Fruit fly (Drosophila melanogaster): ENCODE results near the gene Pmi.

Pmi gene

DNA sequence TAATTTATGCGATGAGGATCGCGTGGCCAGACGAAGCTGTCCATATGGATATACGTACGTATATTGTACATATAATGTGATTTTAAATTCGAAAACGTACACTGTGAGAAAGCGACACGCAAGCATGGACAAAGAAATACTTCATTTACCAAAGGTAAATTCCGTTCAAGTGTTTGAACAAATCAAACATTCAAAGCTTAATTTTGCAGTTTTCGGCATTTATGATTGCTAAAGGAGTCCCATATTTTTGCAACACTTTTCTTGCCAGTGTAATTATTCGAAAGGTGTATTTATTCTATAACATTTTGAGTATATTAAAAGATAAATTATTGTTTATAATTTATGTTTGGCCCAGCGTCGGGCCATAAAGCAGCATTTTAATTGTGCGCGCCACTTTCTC lies 39.5 kb downstream of the Pmi start (continued):
- no peak for TF ChIP-seq CG11093 (GFP tag; IDR thresholded peaks at IDR 0.05)
- TF ChIP-seq hb (GFP tag; IDR thresholded peaks at IDR 0.05; ENCODE audit: partially characterized antibody): no peak
- no peak for TF ChIP-seq Nf-YB (GFP tag; optimal IDR thresholded peaks at IDR 0.05)
- TF ChIP-seq BtbVII (GFP tag; optimal IDR thresholded peaks at IDR 0.05): no peak
- no peak for TF ChIP-seq CG6765 (GFP tag; optimal IDR thresholded peaks at IDR 0.05)
- TF ChIP-seq Gug (GFP tag; IDR thresholded peaks at IDR 0.05): peak; percentile 31; the same call in 1 of the 4 replicates
- no peak for TF ChIP-seq CG30020 (tag; optimal IDR thresholded peaks at IDR 0.05)
- TF ChIP-seq eyg (GFP tag; optimal IDR thresholded peaks at IDR 0.05): no peak
- TF ChIP-seq CG18764 (GFP tag; optimal IDR thresholded peaks at IDR 0.05): no peak
- no peak for TF ChIP-seq CG1024 (GFP tag; IDR thresholded peaks at IDR 0.05)
- TF ChIP-seq MESR4 (GFP tag; optimal IDR thresholded peaks at IDR 0.05): no peak
- no peak for TF ChIP-seq ftz-f1 (GFP tag; optimal IDR thresholded peaks at IDR 0.05)
- TF ChIP-seq chm (GFP tag; IDR thresholded peaks at IDR 0.05): no peak
- TF ChIP-seq gfzf (GFP tag; optimal IDR thresholded peaks at IDR 0.05): no peak
- TF ChIP-seq CG42726 (GFP tag; IDR thresholded peaks at IDR 0.05; ENCODE audit: partially characterized antibody): no peak
- no peak for TF ChIP-seq BEAF-32 (GFP tag; optimal IDR thresholded peaks at IDR 0.05)
- peak; percentile 65; the same call in 2 of the 3 replicates for TF ChIP-seq dysf (GFP tag; IDR thresholded peaks at IDR 0.05)
- no peak for TF ChIP-seq YL-1 (GFP tag; optimal IDR thresholded peaks at IDR 0.05)
- peak; percentile 41 for TF ChIP-seq esg (GFP tag; conservative IDR thresholded peaks at IDR 0.05)
- no peak for TF ChIP-seq CG4360 (GFP tag; IDR thresholded peaks at IDR 0.05)
- no peak for TF ChIP-seq chinmo (GFP tag; IDR thresholded peaks at IDR 0.05; ENCODE audit: partially characterized antibody)
- peak; percentile 15 for TF ChIP-seq HLH54F (GFP tag; optimal IDR thresholded peaks at IDR 0.05)
- TF ChIP-seq CG2129 (GFP tag; IDR thresholded peaks at IDR 0.05; ENCODE audit: partially characterized antibody): no peak
- no peak for TF ChIP-seq Hr3 (GFP tag; optimal IDR thresholded peaks at IDR 0.05)
- TF ChIP-seq Hr39 (optimal IDR thresholded peaks at IDR 0.05): no peak
- no peak for TF ChIP-seq CG4404 (GFP tag; IDR thresholded peaks at IDR 0.05)
- TF ChIP-seq ttk (GFP tag; IDR thresholded peaks at IDR 0.05): no peak
- no peak for TF ChIP-seq pb (GFP tag; optimal IDR thresholded peaks at IDR 0.05)
- no peak for TF ChIP-seq repo (GFP tag; optimal IDR thresholded peaks at IDR 0.05)
- no peak for TF ChIP-seq CG5953 (GFP tag; IDR thresholded peaks at IDR 0.05)
- TF ChIP-seq Dfd (GFP tag; optimal IDR thresholded peaks at IDR 0.05): no peak
- peak; percentile 2 for TF ChIP-seq fd96Cb (tag; optimal IDR thresholded peaks at IDR 0.05)
- TF ChIP-seq CG14965 (GFP tag; optimal IDR thresholded peaks at IDR 0.05; ENCODE audit: borderline replicate concordance): no peak
- TF ChIP-seq peb (GFP tag; IDR thresholded peaks at IDR 0.05): no peak
- TF ChIP-seq tx (GFP tag; optimal IDR thresholded peaks at IDR 0.05): no peak
- no peak for TF ChIP-seq CG7745 (tag; optimal IDR thresholded peaks at IDR 0.05)
- no peak for TF ChIP-seq trh (GFP tag; optimal IDR thresholded peaks at IDR 0.05)
- TF ChIP-seq sim (GFP tag; IDR thresholded peaks at IDR 0.05): no peak
- TF ChIP-seq jigr1 (GFP tag; IDR thresholded peaks at IDR 0.05): no peak
- TF ChIP-seq CG10543 (GFP tag; optimal IDR thresholded peaks at IDR 0.05): no peak
- TF ChIP-seq CG17829 (tag; optimal IDR thresholded peaks at IDR 0.05): no peak
- peak; percentile 33 for TF ChIP-seq tio (GFP tag; optimal IDR thresholded peaks at IDR 0.05)
- peak; percentile 11 for TF ChIP-seq Six4 (GFP tag; optimal IDR thresholded peaks at IDR 0.05)
- no peak for TF ChIP-seq CG8944 (GFP tag; optimal IDR thresholded peaks at IDR 0.05)
- TF ChIP-seq nerfin-1 (tag; optimal IDR thresholded peaks at IDR 0.05): no peak
- no peak for TF ChIP-seq CG1832 (GFP tag; optimal IDR thresholded peaks at IDR 0.05)
- TF ChIP-seq CG7786 (GFP tag; optimal IDR thresholded peaks at IDR 0.05): peak; percentile 28
- peak; percentile 54 for TF ChIP-seq CG17328 (GFP tag; IDR thresholded peaks at IDR 0.05)
- no peak for TF ChIP-seq CG17568 (GFP tag; optimal IDR thresholded peaks at IDR 0.05)
- 0 out of 2 replicates have a peak, but pooled peaks have one; percentile 11 for TF ChIP-seq dimm (GFP tag; IDR thresholded peaks at IDR 0.05)
- no peak for TF ChIP-seq Hr78 (GFP tag; optimal IDR thresholded peaks at IDR 0.05)
- TF ChIP-seq E2f2 (GFP tag; IDR thresholded peaks at IDR 0.05): no peak

All from whole organism, embryonic.